Fruit fly (Drosophila melanogaster): ENCODE data around the gene Polr3C.

Gene Polr3C

DNA sequence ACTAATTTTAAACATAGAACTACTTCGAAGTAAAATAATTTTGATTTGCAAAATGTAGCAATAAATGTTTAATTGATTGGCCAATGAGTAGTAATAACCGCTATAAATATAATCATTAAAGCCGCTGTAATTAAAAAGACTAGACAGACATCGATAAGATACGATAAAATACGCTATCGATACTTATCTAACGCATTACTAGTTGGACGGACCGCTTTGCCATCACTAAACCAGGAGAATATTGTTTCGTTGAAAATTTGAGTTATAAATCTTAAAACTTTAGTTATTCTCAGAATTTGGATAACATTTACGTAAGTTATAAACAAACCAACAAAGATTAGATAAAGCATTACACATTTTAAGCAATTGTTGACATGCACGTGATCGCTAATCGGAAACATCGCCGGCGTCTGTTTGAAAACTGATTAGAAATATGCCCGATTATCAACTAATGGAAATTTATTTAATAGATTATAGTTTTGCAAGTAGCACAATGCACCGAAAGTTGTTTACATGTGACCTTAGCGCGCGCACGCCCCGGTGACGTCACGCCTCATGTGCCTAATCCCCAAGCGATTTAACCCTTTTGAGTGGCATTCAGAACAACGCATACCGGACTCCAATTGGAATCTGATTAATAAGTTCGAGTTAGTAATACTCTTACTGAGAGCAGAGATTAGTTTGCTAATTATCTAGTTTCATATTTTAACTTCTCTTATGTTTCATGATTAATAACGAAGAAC lies 20.6 kb upstream of the Polr3C start, which contains the start of gene Desat1 (continued):
- peak; percentile 51 for TF ChIP-seq CG2120 (GFP tag; optimal IDR thresholded peaks at IDR 0.05)
- no peak for TF ChIP-seq CG17568 (GFP tag; optimal IDR thresholded peaks at IDR 0.05)
- no peak for TF ChIP-seq az2 (GFP tag; optimal IDR thresholded peaks at IDR 0.05)
- TF ChIP-seq Nf-YA (GFP tag; IDR thresholded peaks at IDR 0.05) = no peak
- no peak for TF ChIP-seq dati (GFP tag; IDR thresholded peaks at IDR 0.05)
- TF ChIP-seq CG9215 (GFP tag; IDR thresholded peaks at IDR 0.05) = no peak
- no peak for TF ChIP-seq Gug (GFP tag; IDR thresholded peaks at IDR 0.05)
- TF ChIP-seq sqz (GFP tag; optimal IDR thresholded peaks at IDR 0.05) = no peak
- TF ChIP-seq CG13894 (tag; optimal IDR thresholded peaks at IDR 0.05) = no peak
- peak; percentile 89; the same call in 3 of the 4 replicates for TF ChIP-seq chinmo (GFP tag; IDR thresholded peaks at IDR 0.05; ENCODE audit: partially characterized antibody)
- TF ChIP-seq ase (GFP tag; IDR thresholded peaks at IDR 0.05) = no peak
- TF ChIP-seq CG11456 (GFP tag; IDR thresholded peaks at IDR 0.05) = no peak
- no peak for TF ChIP-seq CG12744 (GFP tag; optimal IDR thresholded peaks at IDR 0.05)
- no peak for TF ChIP-seq CG31224 (GFP tag; IDR thresholded peaks at IDR 0.05)
- no peak for TF ChIP-seq hth (optimal IDR thresholded peaks at IDR 0.05)
- TF ChIP-seq pb (GFP tag; optimal IDR thresholded peaks at IDR 0.05) = no peak
- peak; percentile 85 for TF ChIP-seq Myb (GFP tag; optimal IDR thresholded peaks at IDR 0.05)
- no peak for TF ChIP-seq CG4404 (GFP tag; IDR thresholded peaks at IDR 0.05)
- TF ChIP-seq Dad (GFP tag; optimal IDR thresholded peaks at IDR 0.05) = no peak
- peak; percentile 86 to 97 for TF ChIP-seq insv (GFP tag; optimal IDR thresholded peaks at IDR 0.05)
- TF ChIP-seq row (GFP tag; IDR thresholded peaks at IDR 0.05) = peak; percentile 60
- no peak for TF ChIP-seq schlank (tag; optimal IDR thresholded peaks at IDR 0.05)
- no peak for TF ChIP-seq nom (GFP tag; optimal IDR thresholded peaks at IDR 0.05)
- TF ChIP-seq Gsc (GFP tag; IDR thresholded peaks at IDR 0.05) = no peak
- no peak for TF ChIP-seq repo (GFP tag; optimal IDR thresholded peaks at IDR 0.05)
- no peak for TF ChIP-seq CG18262 (tag; optimal IDR thresholded peaks at IDR 0.05)
- no peak for TF ChIP-seq br (optimal IDR thresholded peaks at IDR 0.05)
- TF ChIP-seq HLH54F (GFP tag; optimal IDR thresholded peaks at IDR 0.05) = no peak
- TF ChIP-seq bowl (GFP tag; IDR thresholded peaks at IDR 0.05) = no peak
- TF ChIP-seq Doc2 (GFP tag; IDR thresholded peaks at IDR 0.05) = no peak
- TF ChIP-seq CG42726 (GFP tag; IDR thresholded peaks at IDR 0.05; ENCODE audit: partially characterized antibody) = peak; percentile 58; the same call in 1 of the 2 replicates
- TF ChIP-seq Sry-β (GFP tag; optimal IDR thresholded peaks at IDR 0.05) = peak; percentile 55
- TF ChIP-seq Dip2 (GFP tag; IDR thresholded peaks at IDR 0.05) = no peak
- TF ChIP-seq z (GFP tag; IDR thresholded peaks at IDR 0.05) = no peak
- no peak for TF ChIP-seq jing (GFP tag; optimal IDR thresholded peaks at IDR 0.05)
- no peak for TF ChIP-seq psq (GFP tag; optimal IDR thresholded peaks at IDR 0.05)
- no peak for TF ChIP-seq CG12104 (GFP tag; optimal IDR thresholded peaks at IDR 0.05)
- no peak for TF ChIP-seq gce (GFP tag; IDR thresholded peaks at IDR 0.05)
- peak; percentile 54 for TF ChIP-seq MBD-R2 (GFP tag; IDR thresholded peaks at IDR 0.05)
- peak; percentile 46 for TF ChIP-seq BtbVII (GFP tag; optimal IDR thresholded peaks at IDR 0.05)
- no peak for TF ChIP-seq CG13123 (GFP tag; optimal IDR thresholded peaks at IDR 0.05)
- peak; percentile 90 for TF ChIP-seq vnd (GFP tag; IDR thresholded peaks at IDR 0.05; ENCODE audit: partially characterized antibody)
- TF ChIP-seq CG11247 (GFP tag; IDR thresholded peaks at IDR 0.05) = no peak
- no peak for TF ChIP-seq CG1832 (GFP tag; optimal IDR thresholded peaks at IDR 0.05)
- TF ChIP-seq Awh (GFP tag; IDR thresholded peaks at IDR 0.05) = no peak
- no peak for TF ChIP-seq CG6272 (GFP tag; IDR thresholded peaks at IDR 0.05)
- TF ChIP-seq CG12659 (GFP tag; optimal IDR thresholded peaks at IDR 0.05) = peak; percentile 23
- no peak for TF ChIP-seq tap (tag; optimal IDR thresholded peaks at IDR 0.05)
- TF ChIP-seq CG14050 (GFP tag; IDR thresholded peaks at IDR 0.05) = no peak
- TF ChIP-seq Sin3A (optimal IDR thresholded peaks at IDR 0.05) = no peak
- TF ChIP-seq ERR (GFP tag; optimal IDR thresholded peaks at IDR 0.05) = no peak
- TF ChIP-seq gcm (GFP tag; optimal IDR thresholded peaks at IDR 0.05) = peak; percentile 27
